Worm (Caenorhabditis elegans) whole organism, dauer: ENCODE measurements around the gene srh-270.

ENCODE experiments used
- unc-62 ChIP-seq: sonication (generic microtip); optimal IDR thresholded peaks from 2 replicates; lab custom pipeline; 2017; ENCODE audit warnings: missing biosample characterization, missing genetic modification reagents, missing genetic modification characterization

srh-270 gene

ce11 chrV:2861505-2861904 lies at the start of gene srh-270:
TSS of gene srh-270 (minus strand) at chrV:2861605.
- TF ChIP-seq unc-62 (GFP tag; lab: Kevin White, UChicago) = no peak

- TF ChIP-seq unc-62 (GFP tag; lab: Kevin White, UChicago) = no peak
These were observed 48.1 kb upstream of the srh-270 start, which contains the start of gene zmp-3 for ce11 chrV:2909525-2909924. TSS of gene zmp-3 (minus strand) at chrV:2909625.

- TF ChIP-seq unc-62 (GFP tag; lab: Kevin White, UChicago) = no peak
These were observed 41.8 kb upstream of the srh-270 start, which contains the start of gene C31B8.7 for ce11 chrV:2903227-2903626. TSS of gene C31B8.7 (minus strand) at chrV:2903327.

- TF ChIP-seq unc-62 (GFP tag; lab: Kevin White, UChicago) = no peak
These were observed 38.5 kb upstream of the srh-270 start, which contains the start of gene str-46 for ce11 chrV:2899867-2900266. TSS of gene str-46 (minus strand) at chrV:2899967.

- no peak for TF ChIP-seq unc-62 (GFP tag; lab: Kevin White, UChicago)
These were observed 34.8 kb upstream of the srh-270 start, which contains the start of gene pals-32 for ce11 chrV:2896198-2896660. TSS of gene pals-32 (plus strand) at chrV:2896610.

ce11 chrV:2892976-2893375 lies 31.6 kb upstream of the srh-270 start, which contains the start of gene srh-127:
TSS of gene srh-127 (plus strand) at chrV:2893276.
- TF ChIP-seq unc-62 (GFP tag; lab: Kevin White, UChicago) = no peak

ce11 chrV:2891927-2892326 lies 30.5 kb upstream of the srh-270 start, which contains the start of gene F37B4.15:
TSS of gene F37B4.15 (plus strand) at chrV:2892227.
- TF ChIP-seq unc-62 (GFP tag; lab: Kevin White, UChicago) = no peak

- no peak for TF ChIP-seq unc-62 (GFP tag; lab: Kevin White, UChicago)
These were observed 27.3 kb upstream of the srh-270 start, which contains the start of gene srw-4 for ce11 chrV:2888681-2889080. TSS of gene srw-4 (minus strand) at chrV:2888781.

ce11 chrV:2888265-2888664 lies 26.9 kb upstream of the srh-270 start:
- TF ChIP-seq unc-62 (GFP tag; lab: Kevin White, UChicago) = no peak

- no peak for TF ChIP-seq unc-62 (GFP tag; lab: Kevin White, UChicago)
These were observed 23.0 kb upstream of the srh-270 start, which contains the start of gene sre-24 for ce11 chrV:2884411-2884810. TSS of gene sre-24 (plus strand) at chrV:2884711.

- no peak for TF ChIP-seq unc-62 (GFP tag; lab: Kevin White, UChicago)
These were observed 21.7 kb upstream of the srh-270 start for ce11 chrV:2883097-2883496.

ce11 chrV:2881565-2881964 lies 20.2 kb upstream of the srh-270 start:
- no peak for TF ChIP-seq unc-62 (GFP tag; lab: Kevin White, UChicago)

- TF ChIP-seq unc-62 (GFP tag; lab: Kevin White, UChicago) = no peak
These were observed 19.6 kb upstream of the srh-270 start, which contains the start of gene ifc-1 for ce11 chrV:2881016-2881415. TSS of gene ifc-1 (plus strand) at chrV:2881393.

- TF ChIP-seq unc-62 (GFP tag; lab: Kevin White, UChicago) = no peak
These were observed 19.0 kb upstream of the srh-270 start for ce11 chrV:2880356-2880755.

- TF ChIP-seq unc-62 (GFP tag; lab: Kevin White, UChicago) = no peak
These were observed 18.4 kb upstream of the srh-270 start, which contains the start of gene str-39 for ce11 chrV:2879801-2880200. TSS of gene str-39 (minus strand) at chrV:2879901.

ce11 chrV:2877509-2877908 lies 16.1 kb upstream of the srh-270 start, which contains the start of gene F37B4.10:
TSS of gene F37B4.10 (minus strand) at chrV:2877609.
- no peak for TF ChIP-seq unc-62 (GFP tag; lab: Kevin White, UChicago)
